Fruit fly (Drosophila melanogaster): ENCODE data around the gene Sf3b2.

Sf3b2 gene

dm6 chr2L:3037153-3037579 is 8.2 kb upstream of the Sf3b2 start, which contains the start of the genes CG17260 and SerRS:
TSS of gene CG17260 (plus strand) at chr2L:3037230.
TSS of gene SerRS (minus strand) at chr2L:3037403.
- peak; percentile 76 for TF ChIP-seq CG34367 (tag; optimal IDR thresholded peaks at IDR 0.05)
- no peak for TF ChIP-seq D1 (tag; optimal IDR thresholded peaks at IDR 0.05)
- TF ChIP-seq Pif1A (GFP tag; optimal IDR thresholded peaks at IDR 0.05): no peak
- TF ChIP-seq CG32121 (GFP tag; IDR thresholded peaks at IDR 0.05): peak; percentile 91
- peak; percentile 82 for TF ChIP-seq Ets98B (GFP tag; IDR thresholded peaks at IDR 0.05)
- peak; percentile 84 for TF ChIP-seq Pif1B (GFP tag; optimal IDR thresholded peaks at IDR 0.05)
- TF ChIP-seq gl (tag; optimal IDR thresholded peaks at IDR 0.05): peak; percentile 61
- TF ChIP-seq CG12605 (GFP tag; IDR thresholded peaks at IDR 0.05): peak; percentile 66
- no peak for TF ChIP-seq CG14655 (GFP tag; optimal IDR thresholded peaks at IDR 0.05)
- peak; percentile 90 for TF ChIP-seq CG10348 (GFP tag; IDR thresholded peaks at IDR 0.05)
- peak; percentile 82 for TF ChIP-seq rn (GFP tag; IDR thresholded peaks at IDR 0.05)
- TF ChIP-seq CG4496 (GFP tag; IDR thresholded peaks at IDR 0.05): peak; percentile 91
- TF ChIP-seq CG9948 (tag; optimal IDR thresholded peaks at IDR 0.05): peak; percentile 90
- TF ChIP-seq EcR (GFP tag; optimal IDR thresholded peaks at IDR 0.05): no peak
- peak; percentile 90 for TF ChIP-seq CG17806 (tag; optimal IDR thresholded peaks at IDR 0.05)
- TF ChIP-seq Snoo (tag; optimal IDR thresholded peaks at IDR 0.05): peak; percentile 81
- peak; percentile 89 for TF ChIP-seq CG15710 (tag; optimal IDR thresholded peaks at IDR 0.05)
- TF ChIP-seq CG8159 (tag; optimal IDR thresholded peaks at IDR 0.05): peak; percentile 86
- peak; percentile 86 for TF ChIP-seq CG8301 (tag; optimal IDR thresholded peaks at IDR 0.05)
- TF ChIP-seq fd96Ca (GFP tag; IDR thresholded peaks at IDR 0.05): peak; percentile 76
- TF ChIP-seq CG13204 (GFP tag; optimal IDR thresholded peaks at IDR 0.05): no peak

dm6 chr2L:3034969-3035368 is 6.0 kb upstream of the Sf3b2 start, which contains the start of gene CG17258:
TSS of gene CG17258 (minus strand) at chr2L:3035348.
- TF ChIP-seq rn (GFP tag; IDR thresholded peaks at IDR 0.05) (no peak), CG14655 (GFP tag; optimal IDR thresholded peaks at IDR 0.05) (no peak), CG32121 (GFP tag; IDR thresholded peaks at IDR 0.05) (no peak), Pif1B (GFP tag; optimal IDR thresholded peaks at IDR 0.05) (no peak), CG15710 (tag; optimal IDR thresholded peaks at IDR 0.05) (no peak), gl (tag; optimal IDR thresholded peaks at IDR 0.05) (no peak), CG17806 (tag; optimal IDR thresholded peaks at IDR 0.05) (no peak), CG9948 (tag; optimal IDR thresholded peaks at IDR 0.05) (no peak), CG34367 (tag; optimal IDR thresholded peaks at IDR 0.05) (no peak), Ets98B (GFP tag; IDR thresholded peaks at IDR 0.05) (no peak), Pif1A (GFP tag; optimal IDR thresholded peaks at IDR 0.05) (no peak), EcR (GFP tag; optimal IDR thresholded peaks at IDR 0.05) (no peak), CG10348 (GFP tag; IDR thresholded peaks at IDR 0.05) (no peak), D1 (tag; optimal IDR thresholded peaks at IDR 0.05) (no peak)

dm6 chr2L:3030350-3030749 is 1.4 kb upstream of the Sf3b2 start, which contains the start of gene GABPI:
TSS of gene GABPI (plus strand) at chr2L:3030539.
- TF ChIP-seq Snoo (tag; optimal IDR thresholded peaks at IDR 0.05): peak; percentile 21
- no peak for TF ChIP-seq CG8159 (tag; optimal IDR thresholded peaks at IDR 0.05)

dm6 chr2L:3022986-3023385 is 6.0 kb downstream of the Sf3b2 start, which contains the start of the genes alpha4GT1 and Prp40:
TSS of gene alpha4GT1 (minus strand) at chr2L:3023141.
TSS of gene Prp40 (plus strand) at chr2L:3023226.
- TF ChIP-seq CG12605 (GFP tag; IDR thresholded peaks at IDR 0.05) (no peak), CG8301 (tag; optimal IDR thresholded peaks at IDR 0.05) (no peak), CG4496 (GFP tag; IDR thresholded peaks at IDR 0.05) (no peak), fd96Ca (GFP tag; IDR thresholded peaks at IDR 0.05) (no peak), rn (GFP tag; IDR thresholded peaks at IDR 0.05) (no peak), CG15710 (tag; optimal IDR thresholded peaks at IDR 0.05) (no peak), EcR (GFP tag; optimal IDR thresholded peaks at IDR 0.05) (no peak), CG32121 (GFP tag; IDR thresholded peaks at IDR 0.05) (no peak), Snoo (tag; optimal IDR thresholded peaks at IDR 0.05) (no peak), Pif1A (GFP tag; optimal IDR thresholded peaks at IDR 0.05) (no peak), CG8159 (tag; optimal IDR thresholded peaks at IDR 0.05) (no peak), CG13204 (GFP tag; optimal IDR thresholded peaks at IDR 0.05) (no peak), Pif1B (GFP tag; optimal IDR thresholded peaks at IDR 0.05) (no peak), CG9948 (tag; optimal IDR thresholded peaks at IDR 0.05) (no peak), CG34367 (tag; optimal IDR thresholded peaks at IDR 0.05) (no peak), CG10348 (GFP tag; IDR thresholded peaks at IDR 0.05) (no peak), gl (tag; optimal IDR thresholded peaks at IDR 0.05) (no peak)

- TF ChIP-seq Ets98B (GFP tag; IDR thresholded peaks at IDR 0.05) (no peak), CG9948 (tag; optimal IDR thresholded peaks at IDR 0.05) (no peak), CG13204 (GFP tag; optimal IDR thresholded peaks at IDR 0.05) (no peak), CG34367 (tag; optimal IDR thresholded peaks at IDR 0.05) (no peak), CG10348 (GFP tag; IDR thresholded peaks at IDR 0.05) (no peak), Snoo (tag; optimal IDR thresholded peaks at IDR 0.05) (no peak), fd96Ca (GFP tag; IDR thresholded peaks at IDR 0.05) (no peak), Pif1B (GFP tag; optimal IDR thresholded peaks at IDR 0.05) (no peak)
Observed at dm6 chr2L:3018212-3018611, 10.8 kb downstream of the Sf3b2 start, which contains the start of the genes CG17224 and CG17264. TSS of gene CG17224 (minus strand) at chr2L:3018308. TSS of gene CG17264 (plus strand) at chr2L:3018508.

- TF ChIP-seq CG4496 (GFP tag; IDR thresholded peaks at IDR 0.05) (peak; percentile 86), CG10348 (GFP tag; IDR thresholded peaks at IDR 0.05) (no peak), EcR (GFP tag; optimal IDR thresholded peaks at IDR 0.05) (no peak), CG15710 (tag; optimal IDR thresholded peaks at IDR 0.05) (peak; percentile 52), Pif1A (GFP tag; optimal IDR thresholded peaks at IDR 0.05) (peak; percentile 69), CG32121 (GFP tag; IDR thresholded peaks at IDR 0.05) (peak; percentile 69), rn (GFP tag; IDR thresholded peaks at IDR 0.05) (no peak), gl (tag; optimal IDR thresholded peaks at IDR 0.05) (no peak), Ets98B (GFP tag; IDR thresholded peaks at IDR 0.05) (peak; percentile 80), Snoo (tag; optimal IDR thresholded peaks at IDR 0.05) (peak; percentile 12), CG34367 (tag; optimal IDR thresholded peaks at IDR 0.05) (peak; percentile 39), Pif1B (GFP tag; optimal IDR thresholded peaks at IDR 0.05) (peak; percentile 44), fd96Ca (GFP tag; IDR thresholded peaks at IDR 0.05) (peak; percentile 74; the same call in 2 of the 3 replicates), CG12605 (GFP tag; IDR thresholded peaks at IDR 0.05) (peak; percentile 54; the same call in 1 of the 2 replicates), CG14655 (GFP tag; optimal IDR thresholded peaks at IDR 0.05) (peak; percentile 81), CG17806 (tag; optimal IDR thresholded peaks at IDR 0.05) (peak; percentile 59), CG9948 (tag; optimal IDR thresholded peaks at IDR 0.05) (peak; percentile 57), CG8159 (tag; optimal IDR thresholded peaks at IDR 0.05) (no peak), CG8301 (tag; optimal IDR thresholded peaks at IDR 0.05) (peak; percentile 67), D1 (tag; optimal IDR thresholded peaks at IDR 0.05) (no peak)
Observed at dm6 chr2L:3012780-3013179, 16.2 kb downstream of the Sf3b2 start.

All from whole organism, pupa.